Fruit fly (Drosophila melanogaster) whole organism, pupa: Measurements from ENCODE around the gene ham.

Source experiments
- CG10348 ChIP-seq: fragments of 200-800 bp; sonication (Bioruptor generic); IDR thresholded peaks from 2 replicates; pipeline ENCODE4 v1.3.6; 2022; ENCODE audit warnings: missing biosample characterization, missing genetic modification characterization
- CG14655 ChIP-seq: fragments of 200-800 bp; sonication (Bioruptor generic); optimal IDR thresholded peaks from 3 replicates; lab custom pipeline; 2017; ENCODE audit warnings: mild to moderate bottlenecking, missing biosample characterization, missing genetic modification reagents, missing genetic modification characterization
- CG4496 ChIP-seq: fragments of 200-800 bp; sonication (Bioruptor generic); IDR thresholded peaks from 3 replicates; pipeline ENCODE4 v1.3.6; 2022; ENCODE audit warnings: missing biosample characterization, missing genetic modification characterization
- CG8301 ChIP-seq: fragments of 200-800 bp; sonication (Bioruptor generic); optimal IDR thresholded peaks from 2 replicates; lab custom pipeline; 2018; ENCODE audit warnings: missing biosample characterization, mild to moderate bottlenecking, missing genetic modification characterization
- D1 ChIP-seq: fragments of 200-800 bp; sonication (Bioruptor generic); optimal IDR thresholded peaks from 2 replicates; lab custom pipeline; 2018; ENCODE audit warnings: missing biosample characterization, mild to moderate bottlenecking, missing genetic modification characterization, moderate library complexity
- EcR ChIP-seq: fragments of 200-800 bp; sonication (Bioruptor generic); optimal IDR thresholded peaks from 3 replicates; lab custom pipeline; 2019; ENCODE audit warnings: missing biosample characterization, missing genetic modification characterization, mild to moderate bottlenecking, moderate library complexity, missing genetic modification reagents
- Ets98B ChIP-seq: fragments of 200-800 bp; sonication (Bioruptor generic); IDR thresholded peaks from 2 replicates; pipeline ENCODE4 v1.3.6; 2022; ENCODE audit warnings: missing biosample characterization, missing genetic modification characterization
- Pif1B ChIP-seq: fragments of 200-800 bp; sonication (Bioruptor generic); optimal IDR thresholded peaks from 3 replicates; lab custom pipeline; 2016; ENCODE audit warnings: missing biosample characterization, missing genetic modification characterization
- Snoo ChIP-seq: fragments of 200-800 bp; sonication (Bioruptor generic); optimal IDR thresholded peaks from 3 replicates; lab custom pipeline; 2017; ENCODE audit warnings: missing biosample characterization, mild to moderate bottlenecking, missing genetic modification characterization, inconsistent platforms
- fd96Ca ChIP-seq: fragments of 200-800 bp; sonication (Bioruptor generic); IDR thresholded peaks from 3 replicates; pipeline ENCODE4 v1.3.6; 2022; ENCODE audit warnings: missing biosample characterization, missing genetic modification characterization
- rn ChIP-seq: fragments of 200-800 bp; sonication (Bioruptor generic); IDR thresholded peaks from 2 replicates; pipeline ENCODE4 v1.3.6; 2022; ENCODE audit warnings: missing biosample characterization, missing genetic modification characterization

DNA sequence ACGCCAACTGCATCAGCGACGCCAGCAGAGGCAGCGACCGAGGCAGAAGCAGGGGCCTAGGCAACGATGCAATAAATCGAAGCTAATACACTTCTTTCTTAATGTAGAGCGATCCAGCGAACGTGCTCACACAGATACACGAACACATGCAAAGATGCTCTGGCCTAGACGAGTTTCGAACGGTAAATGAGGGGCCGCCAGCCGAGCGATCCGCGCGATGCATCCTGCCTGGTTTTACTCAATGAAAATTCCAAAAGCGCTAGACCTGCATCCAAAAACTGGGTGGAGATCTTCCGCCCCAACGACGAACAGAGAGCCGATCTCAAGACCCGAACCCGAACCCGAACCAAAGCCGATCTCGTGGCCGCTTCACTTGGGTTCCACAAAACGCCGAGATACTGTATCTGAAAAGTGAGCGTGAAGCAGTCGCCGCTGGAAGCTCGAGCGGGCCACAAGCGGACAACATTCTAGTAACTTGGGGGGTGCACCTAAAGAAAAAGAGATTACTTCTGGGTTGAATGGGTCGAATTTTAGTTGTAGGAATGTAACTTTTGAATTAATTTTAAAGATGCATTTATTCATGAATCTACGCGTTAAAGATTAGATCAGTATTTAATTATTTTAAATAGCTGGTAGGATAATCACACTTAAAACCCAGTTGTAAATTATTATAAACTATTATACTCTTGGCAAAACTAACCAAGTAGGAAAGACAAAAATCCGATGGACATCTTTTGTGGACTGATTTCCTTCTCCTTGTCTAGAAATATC, 59.8 kb downstream of the ham start:
- TF ChIP-seq CG4496 (peak; percentile 91), fd96Ca (GFP tag; lab: Robert Waterston, UW) (peak; percentile 11; the same call in 1 of the 3 replicates), EcR (no peak), CG14655 (peak; percentile 46), Pif1B (no peak), D1 (tag; lab: Kevin White, UChicago) (no peak), rn (GFP tag; lab: Robert Waterston, UW) (no peak), Ets98B (GFP tag; lab: Robert Waterston, UW) (no peak; the same call in 1 of the 2 replicates), Snoo (tag; lab: Kevin White, UChicago) (no peak), CG10348 (GFP tag; lab: Robert Waterston, UW) (peak; percentile 19; the same call in 1 of the 2 replicates), CG8301 (tag; lab: Kevin White, UChicago) (peak; percentile 7)
